Fruit fly (Drosophila melanogaster): ENCODE measurements around the gene CanB.

Gene CanB

dm6 chrX:5332259-5332862 is at the start of gene CanB:
Gene CanB, plus strand, starts transcription at chrX:5332499.
- TF ChIP-seq CG17801 (GFP tag; optimal IDR thresholded peaks at IDR 0.05; ENCODE audit: partially characterized antibody): no peak

DNA sequence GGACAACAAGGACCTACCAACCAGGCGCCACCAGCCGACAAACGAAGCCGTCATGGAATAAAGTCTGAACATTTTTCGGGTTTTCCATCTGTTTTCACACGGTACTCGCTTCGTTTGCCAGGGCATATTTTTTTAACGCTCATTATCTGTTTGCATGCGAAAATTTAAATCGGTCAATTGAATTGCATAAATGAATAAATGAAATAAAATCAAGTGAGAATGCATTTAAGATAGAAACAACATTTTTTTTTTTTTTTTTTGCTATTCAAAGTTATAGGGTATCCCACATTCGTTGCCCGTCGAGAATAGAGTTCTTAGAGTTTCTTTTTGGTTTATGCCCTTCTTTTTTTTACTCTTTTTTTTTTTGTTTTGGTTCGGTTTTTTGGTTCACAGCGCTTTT is 46.5 kb upstream of the CanB start:
- no peak for TF ChIP-seq CG17801 (GFP tag; optimal IDR thresholded peaks at IDR 0.05; ENCODE audit: partially characterized antibody)

- no peak for TF ChIP-seq CG17801 (GFP tag; optimal IDR thresholded peaks at IDR 0.05; ENCODE audit: partially characterized antibody)
Measured at dm6 chrX:5286513-5286912, 45.8 kb upstream of the CanB start.

dm6 chrX:5289692-5290091 is 42.6 kb upstream of the CanB start:
- TF ChIP-seq CG17801 (GFP tag; optimal IDR thresholded peaks at IDR 0.05; ENCODE audit: partially characterized antibody): no peak

DNA sequence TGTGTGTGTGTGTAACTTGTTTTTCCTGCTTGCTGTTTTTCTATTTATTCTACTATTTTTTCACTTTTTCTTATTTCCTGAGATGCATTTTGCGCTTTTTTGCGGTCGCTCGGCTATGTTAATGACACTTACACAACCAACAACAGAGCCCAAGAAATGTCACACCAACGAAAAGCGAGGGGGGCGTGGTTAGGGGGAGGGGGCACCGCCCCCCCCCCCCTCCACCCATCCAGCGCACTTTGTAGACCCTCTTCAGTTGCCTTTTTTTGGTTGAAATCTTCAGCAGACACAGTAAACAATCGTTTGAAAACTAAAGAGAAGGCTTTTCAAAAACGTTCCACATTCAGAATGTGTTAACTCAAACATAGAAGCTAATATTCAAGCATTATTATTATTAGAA is 39.2 kb upstream of the CanB start:
- no peak for TF ChIP-seq CG17801 (GFP tag; optimal IDR thresholded peaks at IDR 0.05; ENCODE audit: partially characterized antibody)

DNA sequence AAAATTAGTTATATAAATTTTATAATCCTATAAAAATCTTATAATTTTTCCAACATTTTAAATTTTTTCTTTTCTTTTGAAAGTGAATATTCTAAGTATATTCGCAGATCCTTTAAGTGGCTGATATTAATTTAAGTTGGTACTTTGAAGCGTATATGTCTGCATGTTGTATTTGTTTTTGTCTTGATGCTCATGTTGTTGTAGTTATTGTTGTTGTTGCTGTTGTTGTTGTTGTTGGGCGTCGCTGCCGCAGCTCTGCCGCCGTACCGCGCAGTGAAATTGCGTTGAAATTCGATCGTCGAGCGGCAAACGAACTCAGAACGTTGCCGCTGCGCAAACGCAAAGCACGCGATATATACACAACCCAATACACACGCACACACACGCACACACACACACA is 36.5 kb upstream of the CanB start, which contains the start of gene CG42749:
Gene CG42749 (plus strand): TSS at position 301 of the 400 bp plus-strand sequence.
- TF ChIP-seq CG17801 (GFP tag; optimal IDR thresholded peaks at IDR 0.05; ENCODE audit: partially characterized antibody): no peak

DNA sequence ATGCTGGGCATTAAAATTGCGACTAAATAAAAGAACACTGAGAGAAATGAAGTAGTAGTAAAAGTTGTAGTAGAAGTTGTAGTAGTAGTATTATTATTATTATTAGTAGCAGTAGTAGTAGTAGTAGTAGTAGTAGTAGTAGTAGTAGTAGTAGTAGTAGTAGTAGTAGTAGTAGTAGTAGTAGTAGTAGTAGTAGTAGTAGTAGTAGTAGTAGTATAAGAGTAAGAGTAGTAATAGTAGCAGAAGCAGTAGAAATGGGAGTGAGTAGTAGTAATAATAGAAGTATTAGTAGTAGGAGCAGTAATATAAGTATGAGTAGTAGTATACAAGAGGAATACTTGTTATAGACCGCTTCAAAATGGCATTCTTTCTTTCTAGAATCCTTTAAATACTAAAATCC is 32.3 kb upstream of the CanB start:
- TF ChIP-seq CG17801 (GFP tag; optimal IDR thresholded peaks at IDR 0.05; ENCODE audit: partially characterized antibody): no peak

DNA sequence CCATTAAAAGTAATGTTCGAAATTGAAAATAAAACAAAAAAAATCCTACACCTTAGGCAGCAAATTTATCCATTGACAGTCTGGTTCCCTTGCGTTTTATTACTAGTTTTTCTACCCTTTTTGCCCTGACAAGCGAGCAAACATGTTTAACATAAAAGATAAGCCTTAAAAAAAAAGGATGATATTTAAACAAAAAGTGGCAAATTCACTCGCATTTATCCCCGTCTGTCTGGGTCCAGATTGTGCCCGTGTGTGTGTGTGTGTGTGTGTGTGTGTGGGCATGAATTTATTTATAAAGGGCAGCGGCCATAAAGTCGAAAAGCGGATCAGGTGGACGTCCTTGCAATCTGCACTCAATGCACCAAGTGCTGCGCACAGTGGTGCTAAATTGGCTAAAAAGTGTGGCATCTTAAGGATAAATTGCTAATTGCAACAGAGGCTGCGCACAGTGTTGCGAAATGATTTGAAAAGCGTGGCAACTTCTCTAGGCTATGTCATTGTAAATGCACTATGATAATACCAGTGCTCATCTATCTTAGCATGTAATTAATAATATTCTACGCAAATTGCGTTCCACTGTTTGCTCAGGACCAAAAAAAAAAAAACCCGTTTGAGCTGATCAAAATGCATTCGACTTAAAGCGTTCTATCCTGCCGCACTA is 31.5 kb upstream of the CanB start:
- TF ChIP-seq CG17801 (GFP tag; optimal IDR thresholded peaks at IDR 0.05; ENCODE audit: partially characterized antibody): no peak

DNA sequence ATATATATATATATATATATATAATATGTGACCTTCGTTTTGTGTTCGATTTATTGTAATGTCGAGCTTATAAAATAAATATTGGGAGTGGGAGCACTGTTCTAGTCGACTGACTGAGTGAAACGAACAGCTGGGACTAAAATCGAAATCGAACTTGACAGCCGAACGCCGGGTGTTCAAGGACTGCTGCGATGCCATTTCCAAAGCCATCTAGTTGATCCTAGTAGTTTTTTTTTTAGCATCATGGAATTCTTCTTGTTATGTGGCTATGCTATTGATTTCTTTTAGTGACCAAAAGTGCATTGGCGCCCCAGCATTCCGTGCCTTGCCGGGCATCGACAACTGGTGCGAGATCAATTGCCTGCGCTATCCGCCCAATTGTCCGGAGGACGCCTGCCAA is 26.7 kb upstream of the CanB start, which contains the start of gene CG3323:
Gene CG3323 (minus strand): TSS at position 101 of the 400 bp plus-strand sequence.
- no peak for TF ChIP-seq CG17801 (GFP tag; optimal IDR thresholded peaks at IDR 0.05; ENCODE audit: partially characterized antibody)

- no peak for TF ChIP-seq CG17801 (GFP tag; optimal IDR thresholded peaks at IDR 0.05; ENCODE audit: partially characterized antibody)
Measured at dm6 chrX:5307317-5307716, 25.0 kb upstream of the CanB start, which contains the start of gene CG17764. Gene CG17764, minus strand, starts transcription at chrX:5307417.

DNA sequence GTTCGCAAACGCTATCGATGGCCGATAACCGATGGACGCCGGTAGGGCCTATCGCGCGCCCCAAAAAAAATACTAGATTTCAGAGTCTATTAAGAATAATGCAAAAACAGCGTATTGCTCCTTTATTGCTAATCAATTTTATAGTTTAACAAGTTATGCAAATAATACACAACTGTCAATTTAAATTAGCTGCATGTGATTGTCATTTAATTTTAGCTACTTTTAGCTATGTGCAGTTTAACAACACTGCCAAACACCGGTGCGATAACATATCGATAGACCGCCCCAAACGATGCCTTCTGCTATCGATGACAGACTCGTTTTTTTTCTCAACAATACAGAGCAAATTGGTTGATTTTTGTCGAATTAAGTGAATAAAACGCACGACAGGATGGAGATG is 23.3 kb upstream of the CanB start, which contains the start of the genes Cdk7 and snf:
Gene Cdk7 (minus strand): TSS at position 21 of the 400 bp plus-strand sequence.
Gene snf (plus strand): TSS at position 280 of the 400 bp plus-strand sequence.
- TF ChIP-seq CG17801 (GFP tag; optimal IDR thresholded peaks at IDR 0.05; ENCODE audit: partially characterized antibody): peak; percentile 28

- TF ChIP-seq CG17801 (GFP tag; optimal IDR thresholded peaks at IDR 0.05; ENCODE audit: partially characterized antibody): peak; percentile 9
Measured at dm6 chrX:5311838-5312339, 20.4 kb upstream of the CanB start, which contains the start of the genes TrxT and dhd. Gene TrxT, minus strand, starts transcription at chrX:5311888. Gene dhd, plus strand, starts transcription at chrX:5312171.

DNA sequence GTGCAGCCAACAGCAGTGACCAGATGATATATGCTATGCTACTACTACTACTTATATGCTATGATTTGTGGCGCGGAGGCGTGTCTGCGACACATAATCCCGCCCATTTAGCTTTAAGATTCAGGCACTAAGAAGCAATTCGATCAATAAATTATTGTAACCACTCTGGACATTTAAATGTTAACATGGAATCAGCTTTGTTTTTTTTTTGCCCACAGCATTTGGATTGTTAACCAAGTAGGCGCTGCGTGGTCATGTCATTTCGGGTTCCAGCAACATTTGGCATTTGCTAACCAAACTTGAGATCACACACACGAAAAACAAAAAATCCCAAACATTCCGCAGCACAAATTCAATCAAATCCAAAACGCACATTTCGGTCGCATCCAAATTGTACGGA is 19.3 kb upstream of the CanB start, which contains the start of gene CG4198:
Gene CG4198 (plus strand): TSS at position 301 of the 400 bp plus-strand sequence.
- TF ChIP-seq CG17801 (GFP tag; optimal IDR thresholded peaks at IDR 0.05; ENCODE audit: partially characterized antibody): no peak

DNA sequence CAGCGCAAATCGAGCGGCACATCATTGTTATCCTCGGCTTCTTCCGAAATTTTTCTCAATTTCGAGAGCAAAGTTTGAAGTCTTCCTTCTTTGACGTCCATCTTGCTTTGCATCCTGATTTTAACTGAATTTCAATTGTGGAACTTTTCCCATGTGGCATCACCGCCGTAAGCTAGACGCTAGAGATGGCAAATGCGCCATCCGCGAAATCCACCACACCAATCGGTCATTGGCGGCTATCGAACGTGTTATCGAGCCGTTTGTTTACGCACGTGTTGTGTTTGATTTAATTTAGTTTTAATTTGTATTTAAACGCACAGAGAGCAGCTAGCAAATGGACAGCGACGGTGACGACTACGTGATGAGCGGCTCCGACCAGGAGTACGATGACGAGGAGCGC is 15.1 kb upstream of the CanB start, which contains the start of the genes CG15930 and Sas10:
Gene CG15930 (minus strand): TSS at position 126 of the 400 bp plus-strand sequence.
Gene Sas10 (plus strand): TSS at position 240 of the 400 bp plus-strand sequence.
- no peak for TF ChIP-seq CG17801 (GFP tag; optimal IDR thresholded peaks at IDR 0.05; ENCODE audit: partially characterized antibody)

dm6 chrX:5322459-5322883 is 9.8 kb upstream of the CanB start, which contains the start of gene Rnp4F:
Gene Rnp4F, minus strand, starts transcription at chrX:5322696.
- peak; percentile 49 for TF ChIP-seq CG17801 (GFP tag; optimal IDR thresholded peaks at IDR 0.05; ENCODE audit: partially characterized antibody)

Measured in ovary, adult (tissue).